Comparison of ENCODE assay signal across 3 fruit fly cellular contexts in genomic region chr2L:6423148-6423547, dm6.
TF ChIP-seq lines count a peak whose summit lies in the region.

TSS of gene Tig (minus strand) at chr2L:6423310.

- TF ChIP-seq CTCF in whole organism, embryonic (GFP tag; optimal IDR thresholded peaks at IDR 0.05; lab: Kevin White, UChicago), result no peak

TF ChIP-seq in whole organism, embryonic, 481 proteins besides CTCF, POLR2A, EP300 and RAD21 (continues in another document):
- TF ChIP-seq Med (GFP tag; lab: Kevin White, UChicago) (peak; percentile 62), Rx (GFP tag; IDR thresholded peaks at IDR 0.05; lab: Robert Waterston, UW) (no peak), zfh1 (GFP tag; IDR thresholded peaks at IDR 0.05; lab: Robert Waterston, UW) (no peak), CG12155 (GFP tag; optimal IDR thresholded peaks at IDR 0.05; lab: Kevin White, UChicago) (no peak), ATbp (GFP tag; optimal IDR thresholded peaks at IDR 0.05; lab: Kevin White, UChicago) (no peak), gfzf (GFP tag; optimal IDR thresholded peaks at IDR 0.05; lab: Kevin White, UChicago) (no peak), CG34376 (GFP tag; optimal IDR thresholded peaks at IDR 0.05; lab: Kevin White, UChicago) (peak; percentile 76), Gug (GFP tag; IDR thresholded peaks at IDR 0.05; lab: Robert Waterston, UW) (no peak), kay (GFP tag; optimal IDR thresholded peaks at IDR 0.05; lab: Kevin White, UChicago) (no peak), Pdp1 (GFP tag; optimal IDR thresholded peaks at IDR 0.05; lab: Kevin White, UChicago) (peak in 1 of 2 experiments; percentile 58), CG15601 (tag; optimal IDR thresholded peaks at IDR 0.05; lab: Kevin White, UChicago) (no peak), Dp (GFP tag; optimal IDR thresholded peaks at IDR 0.05; lab: Kevin White, UChicago) (no peak), grau (tag; optimal IDR thresholded peaks at IDR 0.05; lab: Kevin White, UChicago) (no peak), CrebB (tag; optimal IDR thresholded peaks at IDR 0.05; lab: Kevin White, UChicago) (no peak), sug (tag; optimal IDR thresholded peaks at IDR 0.05; lab: Kevin White, UChicago) (peak; percentile 62), Jarid2 (GFP tag; optimal IDR thresholded peaks at IDR 0.05; lab: Kevin White, UChicago) (peak; percentile 26), CG2120 (GFP tag; optimal IDR thresholded peaks at IDR 0.05; lab: Kevin White, UChicago) (no peak), CG9609 (GFP tag; optimal IDR thresholded peaks at IDR 0.05; lab: Kevin White, UChicago) (no peak), chif (GFP tag; optimal IDR thresholded peaks at IDR 0.05; lab: Kevin White, UChicago) (no peak), CG17359 (tag; optimal IDR thresholded peaks at IDR 0.05; lab: Kevin White, UChicago) (no peak), org-1 (GFP tag; optimal IDR thresholded peaks at IDR 0.05; lab: Kevin White, UChicago) (no peak), CG31224 (GFP tag; IDR thresholded peaks at IDR 0.05; lab: Robert Waterston, UW) (peak; percentile 55), CG9932 (GFP tag; IDR thresholded peaks at IDR 0.05; lab: Robert Waterston, UW) (no peak), sens (GFP tag; lab: Kevin White, UChicago) (peak; percentile 42), chinmo (GFP tag; IDR thresholded peaks at IDR 0.05; lab: Robert Waterston, UW; ENCODE audit: partially characterized antibody) (0 out of 4 replicates have a peak, but pooled peaks have one; percentile 62), CG31441 (GFP tag; IDR thresholded peaks at IDR 0.05; lab: Robert Waterston, UW) (no peak), CG16815 (GFP tag; optimal IDR thresholded peaks at IDR 0.05; lab: Kevin White, UChicago) (no peak), Hr78 (GFP tag; optimal IDR thresholded peaks at IDR 0.05; lab: Kevin White, UChicago) (peak in 1 of 2 experiments; percentile 51), B-H2 (GFP tag; optimal IDR thresholded peaks at IDR 0.05; lab: Kevin White, UChicago) (no peak), dmrt99B (tag; optimal IDR thresholded peaks at IDR 0.05; lab: Kevin White, UChicago) (no peak), Bteb2 (GFP tag; optimal IDR thresholded peaks at IDR 0.05; lab: Kevin White, UChicago) (no peak), phol (tag; optimal IDR thresholded peaks at IDR 0.05; lab: Kevin White, UChicago) (no peak)

TF ChIP-seq in whole organism, prepupa, 60 proteins besides CTCF, POLR2A, EP300 and RAD21:
- TF ChIP-seq CG16779 (tag; optimal IDR thresholded peaks at IDR 0.05; lab: Kevin White, UChicago), result no peak
- TF ChIP-seq svp (GFP tag; lab: Kevin White, UChicago), result peak; percentile 86
- 0 out of 3 replicates have a peak, but pooled peaks have one; percentile 14 for TF ChIP-seq eg (GFP tag; IDR thresholded peaks at IDR 0.05; lab: Robert Waterston, UW)
TF ChIP-seq in whole organism, prepupa: peak in this region for 2.

TF ChIP-seq in whole organism, wandering third instar larva, 38 proteins besides CTCF, POLR2A, EP300 and RAD21:
- TF ChIP-seq fru (GFP tag; optimal IDR thresholded peaks at IDR 0.05; lab: Kevin White, UChicago) (no peak), Rel (GFP tag; optimal IDR thresholded peaks at IDR 0.05; lab: Kevin White, UChicago) (no peak), Rel (tag; optimal IDR thresholded peaks at IDR 0.05; lab: Kevin White, UChicago) (peak; percentile 40)
